Fruit fly (Drosophila melanogaster): ENCODE data around the gene naz.
A peak's percentile ranks its signal among the peaks of the same experiment; 100 is the strongest.

naz gene

DNA sequence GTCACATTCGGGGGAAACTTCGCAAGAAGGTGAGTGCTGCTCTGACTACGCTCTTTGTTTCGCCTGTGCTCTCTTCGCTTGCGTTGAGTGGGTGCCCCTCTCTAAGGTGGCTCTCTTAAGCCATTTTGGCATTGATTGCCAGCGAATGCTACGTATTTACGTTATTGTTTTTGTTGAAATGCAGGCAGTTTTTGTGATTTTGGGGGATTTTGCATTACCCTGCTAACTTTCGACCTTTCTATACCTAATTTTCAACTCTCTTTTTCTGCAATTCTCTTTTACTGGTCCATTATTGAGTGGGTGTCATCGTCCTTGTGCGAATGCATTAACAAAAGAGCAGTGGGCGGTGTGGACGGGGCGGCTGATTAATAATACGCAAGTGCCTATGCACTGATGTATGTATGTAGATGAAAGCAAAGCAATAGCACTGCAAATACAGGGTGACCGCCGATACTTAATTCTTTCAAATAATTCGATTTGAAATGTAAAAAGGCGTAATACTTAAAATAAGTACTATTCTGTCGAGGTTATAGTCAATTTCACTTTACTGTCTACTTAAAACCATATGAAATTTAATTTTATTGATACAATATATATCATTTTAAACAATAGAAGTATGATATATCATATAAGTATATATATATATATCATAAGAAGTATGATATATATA, 53.5 kb downstream of the naz start (continued):
- TF ChIP-seq CG7987 (GFP tag; optimal IDR thresholded peaks at IDR 0.05) = no peak
- TF ChIP-seq CG1832 (GFP tag; optimal IDR thresholded peaks at IDR 0.05) = no peak
- TF ChIP-seq kah (GFP tag; optimal IDR thresholded peaks at IDR 0.05) = peak; percentile 34
- TF ChIP-seq salm (tag; optimal IDR thresholded peaks at IDR 0.05) = no peak
- TF ChIP-seq CG32532 (GFP tag; IDR thresholded peaks at IDR 0.05) = peak; percentile 25; the same call in 1 of the 2 replicates
- TF ChIP-seq CG17328 (GFP tag; IDR thresholded peaks at IDR 0.05) = no peak
- TF ChIP-seq Drgx (GFP tag; IDR thresholded peaks at IDR 0.05) = peak; percentile 13; the same call in 1 of the 2 replicates
- TF ChIP-seq CG6683 (GFP tag; optimal IDR thresholded peaks at IDR 0.05) = no peak
- no peak for TF ChIP-seq Doc3 (GFP tag; IDR thresholded peaks at IDR 0.05; ENCODE audit: partially characterized antibody)
- no peak for TF ChIP-seq row (GFP tag; IDR thresholded peaks at IDR 0.05)
- TF ChIP-seq CG17359 (tag; optimal IDR thresholded peaks at IDR 0.05) = no peak
- TF ChIP-seq Bdp1 (GFP tag; optimal IDR thresholded peaks at IDR 0.05) = no peak
- TF ChIP-seq CG2875 (GFP tag; optimal IDR thresholded peaks at IDR 0.05) = no peak
- TF ChIP-seq pros (GFP tag; optimal IDR thresholded peaks at IDR 0.05) = peak; percentile 76
- no peak for TF ChIP-seq klu (GFP tag; IDR thresholded peaks at IDR 0.05)
- no peak for TF ChIP-seq Xrp1 (GFP tag; IDR thresholded peaks at IDR 0.05)
- TF ChIP-seq Lpt (GFP tag; optimal IDR thresholded peaks at IDR 0.05) = no peak
- peak; percentile 94 to 98 for TF ChIP-seq Trl (optimal IDR thresholded peaks at IDR 0.05)
- no peak for TF ChIP-seq Trl (GFP tag; optimal IDR thresholded peaks at IDR 0.05)
- peak; percentile 10 for TF ChIP-seq CG34376 (GFP tag; optimal IDR thresholded peaks at IDR 0.05)
- TF ChIP-seq chinmo (GFP tag; IDR thresholded peaks at IDR 0.05; ENCODE audit: partially characterized antibody) = peak; percentile 82; the same call in 2 of the 4 replicates
- no peak for TF ChIP-seq CG32767 (GFP tag; IDR thresholded peaks at IDR 0.05)
- no peak for TF ChIP-seq peb (GFP tag; IDR thresholded peaks at IDR 0.05)
- no peak for TF ChIP-seq CG15696 (tag; optimal IDR thresholded peaks at IDR 0.05)
- TF ChIP-seq Deaf1 (tag; optimal IDR thresholded peaks at IDR 0.05) = no peak
- no peak for TF ChIP-seq CG15073 (GFP tag; optimal IDR thresholded peaks at IDR 0.05)
- peak; percentile 55 for TF ChIP-seq nom (GFP tag; optimal IDR thresholded peaks at IDR 0.05)
- no peak for TF ChIP-seq Gug (GFP tag; IDR thresholded peaks at IDR 0.05)
- no peak for TF ChIP-seq al (GFP tag; IDR thresholded peaks at IDR 0.05)
- TF ChIP-seq Sry-δ (GFP tag; optimal IDR thresholded peaks at IDR 0.05) = no peak
- peak; percentile 48; the same call in 1 of the 3 replicates for TF ChIP-seq zen2 (GFP tag; IDR thresholded peaks at IDR 0.05; ENCODE audit: partially characterized antibody)
- no peak for TF ChIP-seq tap (tag; optimal IDR thresholded peaks at IDR 0.05)
- no peak for TF ChIP-seq CG9727 (GFP tag; optimal IDR thresholded peaks at IDR 0.05)
- TF ChIP-seq fd64A (GFP tag; optimal IDR thresholded peaks at IDR 0.05) = no peak
- 0 out of 3 replicates have a peak, but pooled peaks have one; percentile 12 for TF ChIP-seq Optix (GFP tag; IDR thresholded peaks at IDR 0.05)
- TF ChIP-seq Ssrp (tag; optimal IDR thresholded peaks at IDR 0.05) = no peak
- TF ChIP-seq NC2β (GFP tag; optimal IDR thresholded peaks at IDR 0.05) = no peak
- no peak for TF ChIP-seq CkIIα-i1 (GFP tag; IDR thresholded peaks at IDR 0.05)
- TF ChIP-seq CG2712 (tag; optimal IDR thresholded peaks at IDR 0.05) = peak; percentile 3
- no peak for TF ChIP-seq CG30020 (tag; optimal IDR thresholded peaks at IDR 0.05)
- no peak for TF ChIP-seq esg (GFP tag; conservative IDR thresholded peaks at IDR 0.05)
- no peak for TF ChIP-seq gce (GFP tag; IDR thresholded peaks at IDR 0.05)
- peak in 1 of 2 experiments; percentile 0 for TF ChIP-seq Hr51 (GFP tag; optimal IDR thresholded peaks at IDR 0.05)
- no peak for TF ChIP-seq dysf (GFP tag; IDR thresholded peaks at IDR 0.05)
- TF ChIP-seq CG13296 (GFP tag; optimal IDR thresholded peaks at IDR 0.05) = no peak
- TF ChIP-seq CG6813 (GFP tag; optimal IDR thresholded peaks at IDR 0.05) = no peak
- no peak for TF ChIP-seq CG3407 (GFP tag; optimal IDR thresholded peaks at IDR 0.05)
- peak; percentile 99 for TF ChIP-seq CG3163 (GFP tag; optimal IDR thresholded peaks at IDR 0.05)
- peak; percentile 23 for TF ChIP-seq CG17385 (GFP tag; optimal IDR thresholded peaks at IDR 0.05)
- no peak for TF ChIP-seq CG30403 (GFP tag; optimal IDR thresholded peaks at IDR 0.05)

Measured in whole organism, embryonic.